Worm (Caenorhabditis elegans) whole organism, L2 larva: ENCODE data around the gene gbh-1.

Experiments used
- C34F6.9 ChIP-seq: fragments of 150-350 bp; optimal IDR thresholded peaks from 2 replicates; lab custom pipeline; 2014; ENCODE audit warnings: missing biosample characterization, missing genetic modification characterization
- R02D3.7 ChIP-seq: fragments of 150-350 bp; optimal IDR thresholded peaks from 2 replicates; lab custom pipeline; 2014; ENCODE audit warnings: missing biosample characterization, missing genetic modification characterization
- Y55F3AM.14 ChIP-seq: fragments of 200-800 bp; sonication (Bioruptor generic); optimal IDR thresholded peaks from 2 replicates; lab custom pipeline; 2018; ENCODE audit warnings: mild to moderate bottlenecking, missing genetic modification characterization, missing compliant biosample characterization
- ZK546.5 ChIP-seq: sonication (generic microtip); optimal IDR thresholded peaks from 2 replicates; lab custom pipeline; 2017; ENCODE audit warnings: missing biosample characterization, missing genetic modification characterization
- aly-2 ChIP-seq: fragments of 150-350 bp; optimal IDR thresholded peaks from 2 replicates; lab custom pipeline; 2014; ENCODE audit warnings: missing biosample characterization, missing genetic modification characterization
- ama-1 ChIP-seq: fragments of 150-350 bp; optimal IDR thresholded peaks from 2 replicates; lab custom pipeline; 2018; ENCODE audit warnings: inconsistent platforms
- ceh-82 ChIP-seq: fragments of 150-350 bp; optimal IDR thresholded peaks from 2 replicates; lab custom pipeline; 2014; ENCODE audit warnings: missing biosample characterization, missing genetic modification characterization
- egl-27 ChIP-seq: sonication (generic microtip); optimal IDR thresholded peaks from 3 replicates; lab custom pipeline; 2017; ENCODE audit warnings: missing biosample characterization, missing genetic modification reagents, missing genetic modification characterization
- elt-3 ChIP-seq: sonication (generic microtip); optimal IDR thresholded peaks from 2 replicates; lab custom pipeline; 2017; ENCODE audit warnings: missing biosample characterization, missing genetic modification characterization
- gmeb-1 ChIP-seq: fragments of 150-350 bp; optimal IDR thresholded peaks from 2 replicates; lab custom pipeline; 2014; ENCODE audit warnings: missing biosample characterization, missing genetic modification characterization
- lin-11 ChIP-seq: fragments of 150-350 bp; sonication (generic microtip); optimal IDR thresholded peaks from 2 replicates; lab custom pipeline; 2014; ENCODE audit warnings: missing biosample characterization, missing genetic modification characterization, inconsistent platforms, mixed read lengths
- lin-13 ChIP-seq: fragments of 150-350 bp; optimal IDR thresholded peaks from 2 replicates; lab custom pipeline; 2014; ENCODE audit warnings: missing biosample characterization, missing genetic modification reagents, missing genetic modification characterization
- lin-39 ChIP-seq: fragments of 150-350 bp; optimal IDR thresholded peaks from 2 replicates; lab custom pipeline; 2014; ENCODE audit warnings: missing biosample characterization, missing genetic modification reagents, missing genetic modification characterization
- lsy-2 ChIP-seq, 2 experiments: fragments of 150-350 bp in 1 of 2; sonication (generic microtip) in 1 of 2; optimal IDR thresholded peaks; 2 replicates each; lab custom pipeline; 2014 to 2017; ENCODE audit warnings: missing biosample characterization in 2 of 2, missing genetic modification characterization in 2 of 2
- mbf-1 ChIP-seq: sonication (generic microtip); optimal IDR thresholded peaks from 2 replicates; lab custom pipeline; 2017; ENCODE audit warnings: missing biosample characterization, missing genetic modification characterization
- nhr-10 ChIP-seq: sonication (generic microtip); optimal IDR thresholded peaks from 2 replicates; lab custom pipeline; 2017; ENCODE audit warnings: missing biosample characterization, missing genetic modification characterization
- nhr-11 ChIP-seq: fragments of 150-350 bp; optimal IDR thresholded peaks from 2 replicates; lab custom pipeline; 2014; ENCODE audit warnings: missing biosample characterization, missing genetic modification characterization
- nhr-12 ChIP-seq: fragments of 150-350 bp; optimal IDR thresholded peaks from 2 replicates; lab custom pipeline; 2014; ENCODE audit warnings: missing biosample characterization, missing genetic modification characterization
- nhr-129 ChIP-seq: fragments of 150-350 bp; optimal IDR thresholded peaks from 2 replicates; lab custom pipeline; 2014; ENCODE audit warnings: missing biosample characterization, missing genetic modification characterization
- nhr-21 ChIP-seq: fragments of 150-350 bp; optimal IDR thresholded peaks from 2 replicates; lab custom pipeline; 2014; ENCODE audit warnings: missing biosample characterization, missing genetic modification characterization
- nhr-23 ChIP-seq: fragments of 150-350 bp; optimal IDR thresholded peaks from 2 replicates; lab custom pipeline; 2014; ENCODE audit warnings: missing biosample characterization, missing genetic modification reagents, missing genetic modification characterization
- nhr-237 ChIP-seq: fragments of 150-350 bp; optimal IDR thresholded peaks from 2 replicates; lab custom pipeline; 2014; ENCODE audit warnings: missing biosample characterization, missing genetic modification characterization
- nhr-6 ChIP-seq: fragments of 150-350 bp; optimal IDR thresholded peaks from 2 replicates; lab custom pipeline; 2014; ENCODE audit warnings: missing biosample characterization, missing genetic modification characterization
- nhr-77 ChIP-seq: fragments of 150-350 bp; optimal IDR thresholded peaks from 2 replicates; lab custom pipeline; 2014; ENCODE audit warnings: missing biosample characterization, missing genetic modification characterization
- sem-4 ChIP-seq: fragments of 150-350 bp; optimal IDR thresholded peaks from 2 replicates; lab custom pipeline; 2014; ENCODE audit warnings: missing biosample characterization, missing genetic modification reagents, missing genetic modification characterization
- sma-3 ChIP-seq: sonication (generic microtip); optimal IDR thresholded peaks from 2 replicates; lab custom pipeline; 2016; ENCODE audit warnings: missing genetic modification reagents, missing genetic modification characterization, missing compliant biosample characterization
- snpc-4 ChIP-seq: fragments of 150-350 bp; optimal IDR thresholded peaks from 2 replicates; lab custom pipeline; 2014; ENCODE audit warnings: missing biosample characterization, missing genetic modification characterization
- unc-39 ChIP-seq: fragments of 150-350 bp; optimal IDR thresholded peaks from 2 replicates; lab custom pipeline; 2014; ENCODE audit warnings: missing biosample characterization, missing genetic modification characterization
- unc-55 ChIP-seq: fragments of 150-350 bp; sonication (generic microtip); optimal IDR thresholded peaks from 3 replicates; lab custom pipeline; 2014; ENCODE audit warnings: missing biosample characterization, missing genetic modification reagents, missing genetic modification characterization
- unc-62 ChIP-seq: fragments of 150-350 bp; optimal IDR thresholded peaks from 2 replicates; lab custom pipeline; 2014; ENCODE audit warnings: missing biosample characterization, missing genetic modification reagents, missing genetic modification characterization
- zag-1 ChIP-seq: fragments of 150-350 bp; optimal IDR thresholded peaks from 2 replicates; lab custom pipeline; 2014; ENCODE audit warnings: missing biosample characterization, missing genetic modification characterization
- ztf-11 ChIP-seq: sonication (generic microtip); optimal IDR thresholded peaks from 2 replicates; lab custom pipeline; 2017; ENCODE audit warnings: missing biosample characterization, missing genetic modification characterization
- ztf-4 ChIP-seq: fragments of 150-350 bp; optimal IDR thresholded peaks from 2 replicates; lab custom pipeline; 2014; ENCODE audit warnings: missing biosample characterization, missing genetic modification characterization

gbh-1 gene

DNA sequence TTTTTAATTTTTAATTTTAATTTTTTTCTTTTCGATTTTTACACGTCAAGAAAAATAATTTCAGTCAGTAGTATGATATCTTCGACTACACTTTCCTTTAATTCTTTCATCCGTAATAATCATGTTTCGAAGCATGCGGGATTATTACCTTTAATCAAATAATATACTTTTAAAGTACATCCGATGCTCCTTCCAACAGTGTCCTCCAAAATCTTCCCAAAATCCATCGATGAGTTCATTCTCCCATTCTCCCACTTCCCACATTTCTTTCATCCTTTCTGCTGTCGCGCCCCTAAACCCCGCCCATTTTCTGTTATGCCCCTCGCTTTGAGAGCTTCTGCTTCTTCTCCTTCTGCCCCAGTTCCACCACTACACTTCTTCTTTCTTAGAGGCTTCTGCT is 1.1 kb upstream of the gbh-1 start, which contains the start of gene lgc-57:
lgc-57 (plus strand) TSS at position 301 of the 400 bp plus-strand sequence.
- TF ChIP-seq ztf-4 (tag; lab: Kevin White, UChicago) (no peak), aly-2 (tag; lab: Kevin White, UChicago) (no peak)

DNA sequence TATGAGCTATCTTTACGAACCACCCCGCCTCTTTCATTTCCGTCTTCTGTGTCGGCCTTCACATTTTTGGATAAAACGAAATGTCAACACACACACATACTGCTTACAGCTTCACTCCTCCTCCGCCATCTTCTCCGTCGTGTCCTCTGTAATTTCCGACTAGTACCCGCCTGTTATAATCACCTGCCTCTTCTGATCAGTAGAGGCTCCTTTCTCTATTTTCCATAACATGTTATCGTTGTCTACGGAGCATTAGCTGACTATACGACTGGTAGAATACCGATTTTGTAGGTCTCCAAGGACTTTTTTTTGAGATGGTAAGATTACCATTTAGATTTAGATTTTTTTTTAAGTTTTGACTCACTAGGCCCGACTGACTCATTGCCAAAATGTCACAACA is 8.6 kb downstream of the gbh-1 start:
- TF ChIP-seq nhr-21 (tag; lab: Kevin White, UChicago) (no peak), R02D3.7 (no peak), gmeb-1 (tag; lab: Kevin White, UChicago) (no peak), aly-2 (tag; lab: Kevin White, UChicago) (no peak), nhr-11 (tag; lab: Kevin White, UChicago) (no peak), zag-1 (tag; lab: Kevin White, UChicago) (no peak), C34F6.9 (tag; lab: Kevin White, UChicago) (no peak)

DNA sequence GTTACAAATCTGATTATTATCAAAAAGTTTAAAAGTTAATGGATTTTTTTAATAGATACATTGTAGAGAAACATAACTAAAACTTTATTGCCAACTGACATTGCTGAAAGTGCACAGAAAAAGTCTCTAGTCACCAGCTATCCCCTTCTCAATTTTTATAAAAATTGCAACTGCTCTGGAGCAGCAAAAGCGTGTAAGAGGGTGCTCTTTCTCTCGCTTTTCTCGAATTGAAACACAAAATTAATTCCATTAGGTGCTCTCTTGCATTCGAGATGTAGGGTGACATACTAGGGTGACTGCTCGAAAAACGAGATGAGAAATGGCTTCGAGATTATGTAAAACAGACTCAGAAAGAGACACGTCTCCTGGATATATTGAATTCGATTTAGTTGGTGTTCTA is 13.0 kb downstream of the gbh-1 start:
- TF ChIP-seq nhr-237 (tag; lab: Kevin White, UChicago), result no peak
- no peak for TF ChIP-seq ZK546.5 (tag; lab: Kevin White, UChicago)
- no peak for TF ChIP-seq egl-27 (tag; lab: Kevin White, UChicago)
- no peak for TF ChIP-seq zag-1 (tag; lab: Kevin White, UChicago)
- no peak for TF ChIP-seq aly-2 (tag; lab: Kevin White, UChicago)
- TF ChIP-seq ceh-82, result no peak

DNA sequence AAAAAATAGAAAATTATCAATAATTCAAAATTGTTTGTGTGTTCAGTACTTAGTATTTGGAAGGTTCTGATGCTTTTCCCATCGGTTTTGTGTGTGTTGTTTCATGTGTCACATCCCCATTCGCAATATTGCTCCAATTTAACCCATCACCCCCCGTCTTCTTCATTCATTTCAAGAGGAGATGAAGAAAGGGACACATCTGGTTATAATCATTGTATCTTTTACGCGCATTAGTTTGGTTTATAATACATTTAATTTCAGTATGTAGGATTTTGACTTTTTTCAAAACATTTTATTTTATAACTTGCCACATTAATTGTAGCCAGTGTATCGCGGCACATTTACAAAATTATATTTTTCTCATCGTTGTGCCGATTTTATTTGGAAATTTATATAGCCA is 13.5 kb downstream of the gbh-1 start:
- TF ChIP-seq sem-4 (no peak), elt-3 (tag; lab: Kevin White, UChicago) (no peak), nhr-129 (tag; lab: Kevin White, UChicago) (no peak), ama-1 (lab: Kevin White, UChicago) (no peak), nhr-10 (no peak), sma-3 (GFP tag; lab: Kevin White, UChicago) (no peak), lsy-2 (tag; optimal IDR thresholded peaks at IDR 0.05; lab: Kevin White, UChicago) (no peak), nhr-6 (tag; lab: Kevin White, UChicago) (no peak), nhr-77 (no peak), nhr-21 (tag; lab: Kevin White, UChicago) (no peak), Y55F3AM.14 (GFP tag; lab: Kevin White, UChicago) (no peak), lin-39 (tag; lab: Kevin White, UChicago) (no peak), zag-1 (tag; lab: Kevin White, UChicago) (no peak)

DNA sequence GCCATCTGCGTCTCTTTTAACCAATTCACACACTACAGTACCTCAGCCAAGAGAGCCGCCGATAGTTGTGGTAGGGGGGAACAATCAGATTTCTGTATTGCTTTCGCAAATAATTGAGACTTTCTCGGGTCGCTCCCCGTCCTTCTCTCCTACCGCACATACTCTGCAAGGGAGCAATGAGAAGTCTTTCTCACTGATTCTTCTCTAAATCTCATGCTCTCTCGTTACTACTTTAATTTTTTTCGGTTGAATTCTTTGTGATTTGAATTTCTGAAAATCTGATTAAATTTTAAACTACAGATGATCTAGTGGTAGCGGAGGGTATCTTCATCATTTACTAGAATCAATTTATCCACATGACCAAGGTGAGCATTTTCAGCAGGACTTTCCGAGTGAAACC is 18.3 kb downstream of the gbh-1 start, which contains the start of gene ptb-1:
ptb-1 (plus strand) TSS at position 301 of the 400 bp plus-strand sequence.
- TF ChIP-seq lin-11 (tag; lab: Kevin White, UChicago) (no peak), C34F6.9 (tag; lab: Kevin White, UChicago) (no peak), ceh-82 (no peak), R02D3.7 (no peak), mbf-1 (tag; lab: Kevin White, UChicago) (no peak), lin-13 (no peak), ztf-11 (tag; lab: Kevin White, UChicago) (no peak), snpc-4 (tag; lab: Kevin White, UChicago) (no peak), sma-3 (GFP tag; lab: Kevin White, UChicago) (no peak), zag-1 (tag; lab: Kevin White, UChicago) (no peak), Y55F3AM.14 (GFP tag; lab: Kevin White, UChicago) (no peak), nhr-12 (tag; lab: Kevin White, UChicago) (no peak)
- TF ChIP-seq, all 48 proteins: peak for 0

DNA sequence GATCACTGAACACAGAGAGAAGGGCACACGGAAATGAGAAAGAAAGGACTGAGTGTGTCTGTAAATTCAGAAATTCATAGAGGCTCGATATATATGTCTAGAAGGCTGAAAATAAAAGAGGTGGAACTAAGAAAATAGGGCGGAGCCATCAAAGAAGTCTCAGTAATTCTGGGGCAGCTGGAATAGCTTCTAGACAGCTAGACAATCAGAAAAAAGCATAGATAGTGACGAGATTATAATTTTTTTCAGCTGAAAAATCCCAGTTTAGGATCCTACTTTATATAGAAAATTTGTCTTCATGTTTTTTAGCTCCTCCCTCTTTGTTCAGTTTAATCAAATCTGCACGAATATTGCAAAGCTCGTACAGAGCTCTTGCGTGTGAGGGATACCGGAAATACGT is 28.6 kb downstream of the gbh-1 start, which contains the start of gene D2089.3:
D2089.3 (minus strand) TSS at position 101 of the 400 bp plus-strand sequence.
- TF ChIP-seq mbf-1 (tag; lab: Kevin White, UChicago) (no peak), ceh-82 (no peak)

DNA sequence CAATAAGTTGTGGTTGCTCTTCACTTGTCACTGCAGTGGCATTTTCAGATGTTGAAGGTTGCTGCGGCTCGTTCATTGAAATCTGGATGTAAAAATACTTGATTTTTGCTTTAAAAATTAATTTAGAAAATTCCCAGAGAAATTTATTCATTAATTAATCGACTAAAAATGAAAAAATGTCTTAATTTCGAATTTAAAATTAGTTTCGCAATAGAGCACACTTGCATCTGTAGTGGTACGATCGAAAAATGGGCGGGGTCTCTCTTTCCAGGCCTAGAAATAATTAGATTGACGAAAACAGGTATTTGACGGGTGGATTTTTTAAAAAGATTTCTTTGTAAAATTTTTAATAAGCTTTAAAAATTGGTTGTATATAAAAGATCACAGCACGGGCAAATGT is 30.9 kb downstream of the gbh-1 start, which contains the start of gene D2089.8:
D2089.8 (minus strand) TSS at position 84 of the 400 bp plus-strand sequence.
- TF ChIP-seq ceh-82 (no peak), unc-55 (GFP tag; lab: Kevin White, UChicago) (no peak), C34F6.9 (tag; lab: Kevin White, UChicago) (peak; percentile 32), lin-39 (tag; lab: Kevin White, UChicago) (no peak), unc-62 (GFP tag; lab: Kevin White, UChicago) (no peak), nhr-23 (no peak), aly-2 (tag; lab: Kevin White, UChicago) (no peak), lsy-2 (tag; optimal IDR thresholded peaks at IDR 0.05; lab: Kevin White, UChicago) (peak in 1 of 2 experiments; percentile 35), unc-39 (tag; lab: Kevin White, UChicago) (no peak)
